Worm (Caenorhabditis elegans): ENCODE results near the gene E02C12.11.
A peak's percentile ranks its signal among the peaks of the same experiment; 100 is the strongest.

The E02C12.11 gene

DNA sequence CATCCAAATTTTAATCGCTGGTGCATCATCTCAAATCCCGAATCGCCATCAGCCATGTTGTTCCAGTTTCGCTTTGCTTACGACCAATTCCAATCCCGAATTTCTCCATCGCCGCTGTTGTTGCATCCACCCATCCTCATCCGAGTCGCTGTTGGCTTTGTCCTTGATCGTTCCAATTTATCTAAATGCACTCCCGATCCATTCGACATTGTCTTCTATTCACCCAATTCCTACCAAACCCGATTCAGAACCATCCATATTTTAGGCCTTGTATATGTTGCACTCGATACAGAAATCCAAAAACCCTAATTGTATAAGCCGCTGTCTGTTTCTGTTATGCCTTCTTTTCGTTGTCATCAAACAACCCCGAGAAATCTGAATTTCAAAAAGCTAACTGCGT, 39.4 kb downstream of the E02C12.11 start:
- no peak for TF ChIP-seq unc-120 (tag; optimal IDR thresholded peaks at IDR 0.05; ENCODE audit: poor library complexity, severe bottlenecking)
- no peak for TF ChIP-seq snpc-4 (tag; optimal IDR thresholded peaks at IDR 0.05)
- TF ChIP-seq ceh-43 (GFP tag; optimal IDR thresholded peaks at IDR 0.05): no peak
- TF ChIP-seq nhr-28 (tag; optimal IDR thresholded peaks at IDR 0.05): no peak
- TF ChIP-seq unc-39 (tag; optimal IDR thresholded peaks at IDR 0.05): no peak

DNA sequence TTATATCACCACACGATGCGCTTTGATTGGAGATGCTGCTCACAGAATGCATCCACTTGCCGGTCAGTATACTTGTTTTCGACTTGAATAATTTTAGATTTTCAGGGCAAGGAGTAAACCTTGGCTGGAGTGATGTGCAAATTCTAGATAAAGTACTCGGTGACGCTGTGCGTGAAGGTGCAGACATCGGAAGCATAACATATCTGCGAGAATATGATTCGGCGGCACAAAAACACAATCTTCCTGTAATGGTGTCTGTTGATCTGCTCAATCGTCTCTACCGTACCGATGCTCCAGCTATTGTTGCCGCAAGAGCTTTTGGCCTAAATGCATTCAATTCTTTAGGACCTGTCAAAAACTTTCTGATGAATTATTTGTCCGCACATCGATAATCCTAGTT, 41.3 kb downstream of the E02C12.11 start:
- no peak for TF ChIP-seq cnd-1 (tag; optimal IDR thresholded peaks at IDR 0.05)
- TF ChIP-seq nhr-2 (tag; optimal IDR thresholded peaks at IDR 0.05): no peak
- TF ChIP-seq blmp-1 (tag; optimal IDR thresholded peaks at IDR 0.05): no peak
- no peak for TF ChIP-seq sptf-1 (tag; optimal IDR thresholded peaks at IDR 0.05)
- no peak for TF ChIP-seq ces-1 (GFP tag; optimal IDR thresholded peaks at IDR 0.05)
- no peak for TF ChIP-seq snpc-4 (tag; optimal IDR thresholded peaks at IDR 0.05)
- TF ChIP-seq flh-1 (GFP tag; optimal IDR thresholded peaks at IDR 0.05): no peak
- TF ChIP-seq lin-13 (tag; optimal IDR thresholded peaks at IDR 0.05): no peak
- no peak for TF ChIP-seq ceh-39 (tag; optimal IDR thresholded peaks at IDR 0.05)
- TF ChIP-seq ceh-83 (GFP tag; optimal IDR thresholded peaks at IDR 0.05): no peak
- TF ChIP-seq nhr-12 (tag; optimal IDR thresholded peaks at IDR 0.05): no peak
- TF ChIP-seq unc-62 (GFP tag; optimal IDR thresholded peaks at IDR 0.05): no peak
- no peak for TF ChIP-seq ham-2 (GFP tag; optimal IDR thresholded peaks at IDR 0.05)
- TF ChIP-seq hlh-1 (tag; optimal IDR thresholded peaks at IDR 0.05): no peak
- TF ChIP-seq lin-32 (GFP tag; optimal IDR thresholded peaks at IDR 0.05): no peak
- no peak for TF ChIP-seq nhr-76 (tag; optimal IDR thresholded peaks at IDR 0.05)
- no peak for TF ChIP-seq elt-1 (tag; optimal IDR thresholded peaks at IDR 0.05; ENCODE audit: borderline replicate concordance, insufficient read depth)
- TF ChIP-seq M03D4.4 (tag; optimal IDR thresholded peaks at IDR 0.05): no peak
- TF ChIP-seq mls-2 (tag; optimal IDR thresholded peaks at IDR 0.05): no peak

DNA sequence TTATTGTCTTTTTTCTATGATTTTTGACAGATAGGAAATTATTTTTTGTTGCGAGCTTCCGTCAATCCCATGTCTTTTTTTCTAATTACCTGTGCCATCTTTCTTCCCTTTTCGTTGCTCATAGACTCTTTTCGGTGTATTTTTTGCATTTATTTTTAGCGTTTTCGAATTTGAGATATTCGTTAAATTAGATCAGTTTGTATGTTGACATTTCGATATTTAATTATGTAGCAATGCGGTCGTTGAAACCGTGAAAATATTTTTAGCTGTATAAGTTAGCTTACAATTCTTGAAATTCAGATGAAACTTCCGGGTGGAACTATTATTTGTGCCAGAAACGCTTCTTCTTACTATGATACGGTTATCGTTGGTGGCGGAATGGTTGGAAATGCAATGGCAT, 43.2 kb downstream of the E02C12.11 start, which contains the start of gene coq-6:
Gene coq-6 (plus strand): TSS at position 301 of the 400 bp plus-strand sequence.
- no peak for TF ChIP-seq blmp-1 (tag; optimal IDR thresholded peaks at IDR 0.05)
- TF ChIP-seq lin-32 (GFP tag; optimal IDR thresholded peaks at IDR 0.05): no peak

DNA sequence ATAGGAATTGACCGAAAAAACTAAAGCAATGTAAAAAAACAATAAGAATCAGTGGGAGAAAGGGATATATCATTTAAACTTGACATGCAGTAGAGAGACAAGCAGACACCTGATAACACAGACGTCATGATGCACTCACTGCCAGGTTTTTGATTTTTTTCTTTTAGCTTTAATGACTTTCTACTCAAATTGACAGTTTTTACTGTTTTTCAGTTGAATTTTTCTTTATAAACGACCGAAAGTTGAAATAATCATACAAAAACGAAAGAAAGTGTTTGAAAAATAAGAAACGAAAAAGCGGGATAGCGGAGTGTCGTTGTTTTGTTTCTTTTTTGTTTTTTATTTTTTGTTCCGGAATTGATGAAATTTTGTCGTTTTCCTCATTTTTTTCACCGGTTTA, 45.5 kb downstream of the E02C12.11 start, which contains the start of gene ucp-4:
Gene ucp-4 (plus strand): TSS at position 83 of the 400 bp plus-strand sequence.
- TF ChIP-seq ztf-11 (tag; optimal IDR thresholded peaks at IDR 0.05) (no peak), zip-8 (tag; optimal IDR thresholded peaks at IDR 0.05) (no peak), nhr-2 (tag; optimal IDR thresholded peaks at IDR 0.05) (no peak), snpc-4 (tag; optimal IDR thresholded peaks at IDR 0.05) (no peak), tbx-8 (GFP tag; optimal IDR thresholded peaks at IDR 0.05) (no peak), pha-4 (tag; optimal IDR thresholded peaks at IDR 0.05) (no peak), ceh-43 (GFP tag; optimal IDR thresholded peaks at IDR 0.05) (no peak), ham-2 (GFP tag; optimal IDR thresholded peaks at IDR 0.05) (no peak), sem-2 (GFP tag; optimal IDR thresholded peaks at IDR 0.05) (no peak), lsy-2 (tag; optimal IDR thresholded peaks at IDR 0.05) (no peak), unc-62 (GFP tag; optimal IDR thresholded peaks at IDR 0.05) (no peak), cnd-1 (tag; optimal IDR thresholded peaks at IDR 0.05) (no peak)

DNA sequence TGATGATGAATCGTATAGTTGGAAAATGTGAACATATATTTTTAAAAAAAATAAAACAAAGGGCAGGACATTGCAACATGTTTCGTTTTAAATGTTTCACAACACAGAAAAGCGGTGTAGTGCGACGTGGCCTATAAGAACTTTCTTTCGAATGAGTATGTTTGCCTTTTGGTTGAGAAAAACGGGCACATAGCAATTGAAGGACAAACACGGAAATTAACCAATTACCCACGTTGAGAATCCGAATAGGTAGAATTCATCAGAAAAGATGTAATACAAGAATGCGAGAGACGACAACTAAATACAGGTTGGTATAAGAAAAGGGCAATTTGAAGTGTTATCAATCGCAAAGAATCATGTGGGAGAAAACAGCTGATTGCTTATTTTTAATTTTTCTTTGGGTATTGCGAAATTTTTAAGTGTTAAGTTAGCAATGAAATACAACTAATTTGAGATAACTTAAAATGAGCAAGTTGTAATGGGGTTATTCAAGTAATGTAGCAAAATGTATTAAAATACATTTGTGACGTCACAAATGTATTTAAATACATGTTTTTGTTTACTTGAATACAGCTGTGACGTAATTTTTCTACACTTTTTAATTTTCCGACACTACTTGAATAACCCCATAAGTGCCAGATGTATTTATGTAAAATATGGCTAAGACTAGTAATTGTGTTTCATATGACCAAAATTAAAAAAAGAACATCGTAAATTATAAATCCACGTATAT, 46.2 kb downstream of the E02C12.11 start, which contains the start of gene acl-14:
Gene acl-14 (minus strand): TSS at position 316 of the 733 bp plus-strand sequence.
- peak; percentile 97 for TF ChIP-seq zip-8 (tag; optimal IDR thresholded peaks at IDR 0.05)
- no peak for TF ChIP-seq pha-4 (tag; optimal IDR thresholded peaks at IDR 0.05)
- TF ChIP-seq flh-1 (GFP tag; optimal IDR thresholded peaks at IDR 0.05): no peak
- TF ChIP-seq mep-1 (tag; optimal IDR thresholded peaks at IDR 0.05): no peak
